Worm (Caenorhabditis elegans) whole organism, young adult: Measurements from ENCODE around the gene F41H10.1.

Experiments used
- madf-10 ChIP-seq: sonication (generic microtip); optimal IDR thresholded peaks from 2 replicates; lab custom pipeline; 2016; ENCODE audit warnings: mild to moderate bottlenecking, missing genetic modification characterization, missing compliant biosample characterization
- sea-2 ChIP-seq: fragments of 200-800 bp; sonication (Bioruptor generic); IDR thresholded peaks from 2 replicates; pipeline ENCODE4 v1.3.6; 2022; ENCODE audit warnings: missing genetic modification characterization, missing compliant biosample characterization
- snpc-4 ChIP-seq, 5 experiments: fragments of 150-350 bp in 1 of 5; sonication (generic microtip) in 4 of 5; optimal IDR thresholded peaks; 2 replicates each; lab custom pipeline; 2014 to 2018; ENCODE audit warnings: missing genetic modification characterization in 5 of 5, missing biosample characterization in 3 of 5, antibody characterized with exemption in 2 of 5, mild to moderate bottlenecking in 2 of 5, missing compliant biosample characterization in 2 of 5, missing genotype in 2 of 5, moderate library complexity in 2 of 5, missing genetic modification reagents in 1 of 5

DNA sequence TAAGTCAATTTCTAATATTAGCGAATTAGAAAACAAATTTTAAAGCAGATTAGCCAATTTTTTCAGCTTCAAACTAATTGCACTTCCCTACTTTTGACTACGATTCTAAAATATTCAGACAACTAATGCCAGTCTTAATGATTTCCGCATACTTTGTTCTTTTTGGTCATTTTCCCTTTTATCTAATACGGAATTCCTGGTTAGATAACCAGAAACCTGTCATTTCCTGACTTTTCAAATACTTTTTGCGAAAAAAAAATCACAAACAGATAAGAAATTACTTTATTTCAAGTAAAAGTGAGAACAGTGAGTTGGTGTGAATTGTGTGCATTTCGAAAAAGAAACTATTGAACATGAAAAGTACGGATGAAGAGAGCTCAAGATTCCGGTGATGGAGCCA lies 2.6 kb upstream of the F41H10.1 start:
- no peak for TF ChIP-seq madf-10 (tag; lab: Kevin White, UChicago)
- no peak for TF ChIP-seq sea-2 (GFP tag; lab: Robert Waterston, UW)
- TF ChIP-seq snpc-4 (GFP tag; optimal IDR thresholded peaks at IDR 0.05; lab: Kevin White, UChicago), result no peak
- TF ChIP-seq snpc-4 (tag; optimal IDR thresholded peaks at IDR 0.05; lab: Kevin White, UChicago), result no peak
